Fruit fly (Drosophila melanogaster): ENCODE measurements around the gene CG5510.

Gene CG5510

DNA sequence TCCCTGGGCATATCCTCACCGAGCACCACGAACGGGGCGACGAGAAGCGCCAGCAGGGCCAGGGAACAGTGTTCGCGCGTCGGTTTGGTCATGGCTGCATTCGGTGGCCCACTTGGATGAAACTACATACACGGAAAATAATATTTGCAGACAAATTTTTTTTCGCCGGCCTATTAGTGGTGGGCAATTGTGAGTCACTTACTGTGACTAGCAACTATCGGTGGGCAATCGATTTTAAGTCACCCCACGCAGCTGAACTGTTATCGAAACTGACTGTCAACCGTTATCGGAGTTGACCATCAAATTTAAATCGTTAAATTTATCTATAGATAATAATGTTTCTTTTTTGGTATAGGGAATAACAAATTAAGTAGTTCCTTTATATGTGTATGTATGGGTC lies at the start of gene CG5510:
CG5510 (minus strand) TSS at position 201 of the 400 bp plus-strand sequence.
- TF ChIP-seq CG17801 (GFP tag; optimal IDR thresholded peaks at IDR 0.05; ENCODE audit: partially characterized antibody) = peak; percentile 60

DNA sequence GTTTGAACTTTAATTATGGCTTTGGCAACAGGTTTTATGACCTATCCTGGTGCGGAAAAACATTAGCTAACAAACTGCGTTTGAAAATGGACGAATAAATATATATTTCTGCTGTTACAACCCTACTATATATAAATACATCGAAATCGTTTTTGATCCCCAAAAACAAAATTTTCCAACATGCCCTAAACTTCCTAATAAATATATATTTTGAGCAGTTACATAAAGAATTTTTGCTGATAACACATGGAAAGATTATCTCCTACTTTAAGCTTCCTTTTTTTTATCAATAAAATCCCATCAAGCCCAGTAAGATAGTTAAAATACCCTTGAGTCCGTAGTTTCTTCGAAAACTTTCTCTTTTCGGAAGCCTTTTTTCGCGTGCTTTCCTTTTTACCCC lies 49.7 kb upstream of the CG5510 start:
- TF ChIP-seq CG17801 (GFP tag; optimal IDR thresholded peaks at IDR 0.05; ENCODE audit: partially characterized antibody) = no peak

DNA sequence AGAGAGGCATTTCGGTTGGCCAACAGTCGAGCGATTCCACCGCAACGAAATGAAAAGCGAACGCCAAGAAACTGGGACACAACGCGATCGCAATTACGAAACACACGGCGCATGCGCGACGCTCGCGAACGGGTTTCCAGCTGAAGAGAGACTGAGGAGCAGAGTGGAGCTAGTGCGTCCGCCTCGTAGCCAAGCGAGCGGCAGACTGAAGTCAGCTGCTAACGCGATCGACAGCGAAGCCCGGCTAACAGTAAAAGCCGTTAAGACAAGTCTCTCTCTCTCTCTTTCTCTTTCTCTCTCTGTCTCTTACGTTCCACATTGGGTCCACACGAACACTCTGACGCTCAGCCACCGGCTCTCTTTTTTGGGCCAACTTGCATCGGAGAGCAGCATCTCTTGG lies 49.2 kb upstream of the CG5510 start, which contains the start of gene CG17786:
CG17786 (minus strand) TSS at position 154 of the 400 bp plus-strand sequence.
- no peak for TF ChIP-seq CG17801 (GFP tag; optimal IDR thresholded peaks at IDR 0.05; ENCODE audit: partially characterized antibody)

DNA sequence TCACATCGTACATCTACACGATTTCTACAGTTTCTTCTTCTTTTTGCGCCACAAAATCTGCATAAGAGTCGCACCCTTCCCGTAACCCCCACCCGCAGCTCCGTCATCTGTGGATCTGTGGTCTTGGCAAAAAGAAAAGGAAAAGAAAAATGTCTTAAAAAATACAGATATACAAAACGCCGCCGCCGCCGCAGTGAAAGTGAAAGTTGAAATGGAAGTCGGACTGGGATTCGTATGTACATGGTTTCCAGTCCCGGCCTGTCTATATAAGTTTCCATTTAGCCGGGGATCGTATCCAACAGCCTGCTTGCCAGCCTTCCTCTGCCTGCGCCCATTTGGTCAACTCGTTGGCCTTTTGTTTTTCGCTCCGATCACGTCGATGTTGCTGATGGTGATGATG lies 46.7 kb upstream of the CG5510 start:
- TF ChIP-seq CG17801 (GFP tag; optimal IDR thresholded peaks at IDR 0.05; ENCODE audit: partially characterized antibody) = no peak

DNA sequence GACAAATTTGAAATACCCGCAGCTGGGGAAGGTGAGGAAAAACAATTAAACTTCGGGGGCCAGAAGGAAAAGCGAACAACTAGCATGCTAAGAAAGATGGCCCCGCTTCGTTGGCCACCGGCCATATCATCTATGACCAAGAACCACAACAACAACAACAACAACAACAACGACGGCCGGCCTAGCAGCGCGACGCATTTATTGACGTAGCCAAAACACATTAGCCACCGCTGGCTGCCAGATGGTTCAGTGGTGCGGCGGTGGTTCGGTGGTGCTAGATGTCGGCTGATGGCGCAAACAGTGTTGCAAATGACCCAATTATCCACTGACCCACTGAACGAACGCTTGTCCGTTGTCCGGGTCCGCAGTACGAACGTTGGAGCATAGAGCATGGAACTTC lies 44.3 kb upstream of the CG5510 start:
- TF ChIP-seq CG17801 (GFP tag; optimal IDR thresholded peaks at IDR 0.05; ENCODE audit: partially characterized antibody) = no peak

DNA sequence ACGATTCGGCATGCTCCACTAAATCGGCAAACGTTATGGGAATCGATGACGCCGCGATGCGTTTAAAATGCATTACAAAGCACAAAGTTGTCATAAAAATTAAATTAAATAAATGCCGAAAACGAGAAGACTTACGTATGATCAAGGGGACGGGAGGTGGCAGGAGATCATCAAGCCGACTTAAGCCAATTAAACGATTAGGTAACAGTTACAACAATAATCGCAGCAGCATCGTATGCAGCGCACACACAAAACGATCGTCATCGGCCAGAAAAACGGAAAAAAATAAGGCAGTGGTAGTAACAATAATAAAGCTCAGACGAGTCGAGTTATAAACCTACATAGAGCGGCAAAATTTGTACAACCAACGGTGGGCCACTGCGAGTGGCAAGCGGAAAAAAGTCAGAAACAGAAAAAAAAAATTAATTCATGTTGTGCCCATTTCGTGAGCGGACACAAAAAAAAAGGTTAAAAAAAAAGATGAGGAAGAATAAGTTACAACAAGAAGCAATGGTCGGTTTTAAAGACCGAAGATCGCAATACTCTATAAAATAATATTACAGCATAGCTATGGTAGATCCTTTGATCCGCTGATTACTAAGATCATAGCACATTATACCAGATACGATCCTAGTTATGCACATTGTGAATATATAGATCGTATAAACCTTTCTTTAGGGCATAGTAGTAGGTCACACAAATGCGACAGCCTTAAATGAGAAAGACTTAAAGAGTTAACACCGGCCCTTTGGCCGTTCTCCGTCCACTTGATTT lies 37.2 kb upstream of the CG5510 start:
- TF ChIP-seq CG17801 (GFP tag; optimal IDR thresholded peaks at IDR 0.05; ENCODE audit: partially characterized antibody) = no peak

DNA sequence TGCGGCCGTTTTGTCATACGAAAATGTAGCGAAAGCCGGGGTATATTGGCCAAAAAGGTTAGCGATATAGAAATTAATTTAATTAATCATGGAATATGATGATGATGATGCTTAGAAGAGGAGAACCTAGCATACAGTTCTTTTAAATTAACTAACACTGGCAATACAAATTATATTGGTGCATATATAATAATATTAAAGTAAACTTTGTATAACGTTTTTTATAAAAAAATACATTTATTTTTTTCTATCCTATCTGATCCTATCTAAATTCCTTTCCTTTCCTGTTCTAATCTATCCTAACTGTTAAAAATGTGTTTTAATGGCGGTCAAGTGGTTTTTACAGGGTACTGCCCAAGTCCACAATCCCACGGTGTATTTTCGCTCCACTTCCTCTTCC lies 36.6 kb upstream of the CG5510 start:
- TF ChIP-seq CG17801 (GFP tag; optimal IDR thresholded peaks at IDR 0.05; ENCODE audit: partially characterized antibody) = no peak

DNA sequence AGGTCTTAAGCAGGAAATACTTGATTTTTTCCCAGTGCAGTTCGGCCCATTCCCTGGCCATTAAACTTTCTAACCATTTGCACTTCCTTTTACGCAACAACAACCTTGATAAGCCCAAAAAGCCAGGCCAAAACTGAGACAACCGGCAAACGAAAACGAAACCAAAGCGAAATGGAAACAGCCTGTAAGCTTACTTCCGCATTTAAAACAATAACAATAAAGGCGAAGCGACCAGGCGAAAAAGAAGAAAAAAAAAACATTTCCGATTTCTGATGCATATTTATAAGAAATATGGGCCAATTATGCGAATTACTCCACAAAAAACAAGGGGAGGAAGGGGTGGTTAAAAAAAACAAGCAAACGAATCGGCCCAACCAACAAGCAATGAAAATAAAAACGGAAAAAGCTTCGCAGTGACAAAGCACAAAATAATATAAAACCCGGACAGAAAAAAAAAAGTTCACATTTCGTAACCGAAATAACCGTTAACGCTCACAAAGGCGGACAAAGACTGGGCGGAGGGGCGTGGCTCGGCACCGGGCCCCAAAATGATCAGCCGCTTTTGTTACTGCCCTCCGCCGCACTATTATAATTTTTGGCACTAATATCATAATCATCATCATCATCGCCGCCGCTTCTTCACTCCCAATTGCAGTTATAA lies 36.0 kb upstream of the CG5510 start:
- TF ChIP-seq CG17801 (GFP tag; optimal IDR thresholded peaks at IDR 0.05; ENCODE audit: partially characterized antibody) = peak; percentile 18

DNA sequence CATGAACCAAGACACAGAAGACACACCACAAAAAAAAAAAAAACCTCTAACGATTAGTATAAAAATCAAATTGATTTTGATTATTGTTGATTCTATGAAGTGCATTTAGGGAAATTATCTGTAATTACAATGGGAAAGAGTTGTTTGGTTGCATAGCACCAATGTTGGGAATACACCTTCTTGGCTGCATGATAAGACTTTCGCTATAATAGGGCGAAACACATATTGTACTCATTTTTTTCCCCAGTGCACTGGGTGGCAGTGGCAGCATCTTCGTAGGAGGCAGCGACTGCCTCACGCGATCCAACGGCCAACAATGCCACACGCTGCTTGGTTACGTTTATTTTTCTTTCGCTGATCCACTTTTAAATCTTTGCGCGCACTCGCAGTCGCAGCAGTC lies 34.7 kb upstream of the CG5510 start:
- no peak for TF ChIP-seq CG17801 (GFP tag; optimal IDR thresholded peaks at IDR 0.05; ENCODE audit: partially characterized antibody)

DNA sequence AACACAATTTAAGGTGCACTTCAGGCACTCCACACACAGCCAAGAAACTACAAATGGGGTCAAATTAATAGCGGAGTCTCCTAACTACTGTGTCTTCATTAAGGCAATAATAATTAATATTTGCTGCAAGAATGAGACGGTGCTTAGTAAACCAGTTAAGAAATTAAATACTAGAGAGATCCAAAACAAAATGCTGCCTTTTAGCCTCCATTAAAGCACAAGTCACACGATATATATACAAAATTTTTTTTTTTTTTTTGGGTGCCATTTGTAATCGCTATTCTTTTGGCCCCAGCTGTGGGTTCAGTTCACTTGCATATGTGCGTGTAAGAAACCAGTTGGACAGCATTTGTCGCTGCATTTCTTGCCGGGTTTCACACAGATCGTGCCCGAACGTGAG lies 34.1 kb upstream of the CG5510 start:
- TF ChIP-seq CG17801 (GFP tag; optimal IDR thresholded peaks at IDR 0.05; ENCODE audit: partially characterized antibody) = no peak

DNA sequence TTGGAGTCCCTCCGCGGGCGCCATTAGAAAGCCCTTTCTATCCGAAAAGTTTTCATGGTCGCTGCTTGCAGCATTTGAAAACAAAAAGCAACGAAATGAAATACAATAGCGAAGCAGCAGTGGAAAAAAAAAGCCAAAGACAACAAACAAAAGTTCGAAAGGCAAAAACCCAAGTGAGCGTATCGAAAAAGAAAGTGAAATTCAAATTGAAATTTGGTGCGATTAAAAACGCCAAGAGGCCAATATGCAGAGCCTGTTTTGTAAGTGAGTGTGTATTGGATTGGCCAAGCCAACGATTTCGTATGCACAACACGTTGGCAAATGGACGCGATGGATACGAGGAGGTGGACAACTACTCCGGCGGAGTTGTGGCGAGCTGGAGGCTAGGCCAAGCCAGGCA lies 33.4 kb upstream of the CG5510 start:
- TF ChIP-seq CG17801 (GFP tag; optimal IDR thresholded peaks at IDR 0.05; ENCODE audit: partially characterized antibody) = no peak

DNA sequence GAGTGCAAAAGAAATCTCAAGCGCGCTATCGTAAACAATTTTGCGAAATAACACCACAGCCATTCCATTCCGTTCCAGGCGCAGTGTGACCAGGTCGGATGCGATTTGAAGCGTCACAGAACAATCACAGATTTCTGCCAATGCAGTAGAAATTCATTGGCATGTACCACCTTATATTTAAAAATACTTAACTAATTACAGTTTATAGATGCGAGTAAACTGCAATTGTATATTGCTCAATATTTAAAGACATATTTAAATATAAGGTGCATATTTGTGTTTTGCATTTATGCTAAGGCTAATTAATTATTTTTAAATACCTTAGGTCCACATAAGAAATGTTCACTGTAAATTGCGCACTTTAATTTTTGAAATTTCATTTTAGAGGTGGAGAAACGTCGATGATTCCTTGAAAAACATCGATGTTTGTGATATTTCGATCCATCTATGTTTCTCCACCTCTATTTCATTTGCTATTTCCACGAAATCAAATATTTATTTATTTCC lies 24.1 kb upstream of the CG5510 start, which contains the start of the genes SMC6 and CG6204:
SMC6 (minus strand) TSS at position 51 of the 507 bp plus-strand sequence.
CG6204 (plus strand) TSS at position 460 of the 507 bp plus-strand sequence.
- TF ChIP-seq CG17801 (GFP tag; optimal IDR thresholded peaks at IDR 0.05; ENCODE audit: partially characterized antibody) = peak; percentile 93

DNA sequence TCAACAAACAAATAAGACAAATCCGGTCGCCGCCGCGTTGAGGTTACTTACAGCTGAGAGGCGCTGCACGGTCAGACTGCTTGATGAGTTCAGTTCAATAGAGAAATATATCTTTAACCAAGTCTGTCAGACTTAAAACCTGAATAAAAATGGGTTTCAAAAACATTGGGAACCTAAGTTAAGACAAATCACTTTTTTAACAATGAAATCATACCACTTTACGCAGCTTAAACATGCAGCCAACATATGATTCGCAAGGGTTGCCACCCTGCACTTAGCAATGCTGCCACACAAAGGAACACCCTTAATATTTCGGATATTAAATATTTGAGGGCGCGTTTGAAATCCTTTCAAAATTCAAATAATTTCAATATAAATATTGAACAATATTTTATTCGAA lies 19.3 kb upstream of the CG5510 start, which contains the start of gene CG5515:
CG5515 (minus strand) TSS at position 278 of the 400 bp plus-strand sequence.
- peak; percentile 92 for TF ChIP-seq CG17801 (GFP tag; optimal IDR thresholded peaks at IDR 0.05; ENCODE audit: partially characterized antibody)

DNA sequence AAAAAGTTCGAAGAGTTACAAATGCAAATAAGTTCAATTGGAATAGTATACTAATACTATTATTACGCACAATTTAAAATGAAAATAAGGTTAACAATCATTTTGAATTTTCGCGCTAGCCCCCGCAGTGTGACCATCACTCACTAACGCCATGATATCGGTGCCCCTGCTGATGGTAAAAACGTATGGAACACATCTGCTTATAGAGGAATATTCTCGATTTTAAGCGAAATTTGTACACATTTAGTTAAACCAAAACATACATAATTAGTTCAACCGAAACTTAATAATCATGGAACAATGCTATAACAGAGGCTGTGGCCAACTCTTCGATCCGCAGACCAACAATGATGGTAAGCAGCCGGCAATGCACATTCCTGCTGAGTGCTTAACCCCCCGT lies 16.8 kb upstream of the CG5510 start, which contains the start of gene mora:
mora (plus strand) TSS at position 172 of the 400 bp plus-strand sequence.
- TF ChIP-seq CG17801 (GFP tag; optimal IDR thresholded peaks at IDR 0.05; ENCODE audit: partially characterized antibody) = no peak

DNA sequence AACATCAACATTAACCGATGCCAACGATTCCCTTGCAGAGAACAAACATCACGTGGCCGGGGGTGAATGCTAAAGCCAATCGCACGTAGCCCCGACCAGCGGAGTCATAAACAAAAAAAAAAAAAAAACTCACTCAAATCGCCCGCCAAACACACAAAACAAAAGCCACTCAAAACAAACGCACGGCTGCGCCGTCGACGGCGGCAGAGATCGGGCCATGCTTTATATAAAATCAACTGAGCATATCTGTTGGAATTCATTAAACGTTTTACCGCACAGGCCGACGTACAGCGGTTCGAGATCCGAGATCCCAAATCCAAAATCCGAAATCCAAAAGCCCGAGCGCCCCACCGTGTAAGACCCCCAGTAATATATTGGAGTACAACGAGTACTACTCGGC lies 3.0 kb upstream of the CG5510 start, which contains the start of gene CG13606:
CG13606 (plus strand) TSS at position 250 of the 400 bp plus-strand sequence.
- no peak for TF ChIP-seq CG17801 (GFP tag; optimal IDR thresholded peaks at IDR 0.05; ENCODE audit: partially characterized antibody)
